Fruit fly (Drosophila melanogaster): ENCODE measurements around the gene Pgant4.
A peak's percentile ranks its signal among the peaks of the same experiment; 100 is the strongest.

Pgant4 gene

dm6 chr2L:3445655-3446054, 26.7 kb upstream of the Pgant4 start, which contains the start of gene CG2772:
CG2772 (plus strand) TSS chr2L:3445992.
- TF ChIP-seq Snoo (tag; optimal IDR thresholded peaks at IDR 0.05) = no peak
- no peak for TF ChIP-seq EcR (GFP tag; optimal IDR thresholded peaks at IDR 0.05)
- TF ChIP-seq CG10348 (GFP tag; IDR thresholded peaks at IDR 0.05) = no peak
- no peak for TF ChIP-seq rn (GFP tag; IDR thresholded peaks at IDR 0.05)
- no peak for TF ChIP-seq CG8301 (tag; optimal IDR thresholded peaks at IDR 0.05)
- no peak for TF ChIP-seq CG15710 (tag; optimal IDR thresholded peaks at IDR 0.05)
- TF ChIP-seq CG14655 (GFP tag; optimal IDR thresholded peaks at IDR 0.05) = no peak
- TF ChIP-seq CG13204 (GFP tag; optimal IDR thresholded peaks at IDR 0.05) = no peak
- no peak for TF ChIP-seq fd96Ca (GFP tag; IDR thresholded peaks at IDR 0.05)
- no peak for TF ChIP-seq Ets98B (GFP tag; IDR thresholded peaks at IDR 0.05)
- TF ChIP-seq CG9948 (tag; optimal IDR thresholded peaks at IDR 0.05) = no peak
- no peak for TF ChIP-seq CG12605 (GFP tag; IDR thresholded peaks at IDR 0.05)
- no peak for TF ChIP-seq CG4496 (GFP tag; IDR thresholded peaks at IDR 0.05)
- TF ChIP-seq CG32121 (GFP tag; IDR thresholded peaks at IDR 0.05) = no peak
- no peak for TF ChIP-seq CG17806 (tag; optimal IDR thresholded peaks at IDR 0.05)

- no peak for TF ChIP-seq CG4496 (GFP tag; IDR thresholded peaks at IDR 0.05)
- TF ChIP-seq CG8301 (tag; optimal IDR thresholded peaks at IDR 0.05) = no peak
- TF ChIP-seq CG10348 (GFP tag; IDR thresholded peaks at IDR 0.05) = no peak
- no peak for TF ChIP-seq Ets98B (GFP tag; IDR thresholded peaks at IDR 0.05)
- TF ChIP-seq Pif1A (GFP tag; optimal IDR thresholded peaks at IDR 0.05) = no peak
- no peak for TF ChIP-seq CG17806 (tag; optimal IDR thresholded peaks at IDR 0.05)
These were observed 22.7 kb upstream of the Pgant4 start, which contains the start of gene Snx1 for dm6 chr2L:3449555-3450320. Snx1 (plus strand) TSS chr2L:3449683.

- TF ChIP-seq rn (GFP tag; IDR thresholded peaks at IDR 0.05) (no peak), D1 (tag; optimal IDR thresholded peaks at IDR 0.05) (no peak), fd96Ca (GFP tag; IDR thresholded peaks at IDR 0.05) (no peak), CG34367 (tag; optimal IDR thresholded peaks at IDR 0.05) (no peak), Ets98B (GFP tag; IDR thresholded peaks at IDR 0.05) (no peak), CG10348 (GFP tag; IDR thresholded peaks at IDR 0.05) (no peak), EcR (GFP tag; optimal IDR thresholded peaks at IDR 0.05) (no peak), CG4496 (GFP tag; IDR thresholded peaks at IDR 0.05) (no peak), Pif1A (GFP tag; optimal IDR thresholded peaks at IDR 0.05) (no peak), Snoo (tag; optimal IDR thresholded peaks at IDR 0.05) (no peak), CG9948 (tag; optimal IDR thresholded peaks at IDR 0.05) (no peak)
These were observed 20.1 kb upstream of the Pgant4 start, which contains the start of gene CG12795 for dm6 chr2L:3452286-3452685. CG12795 (plus strand) TSS chr2L:3452466.

- TF ChIP-seq EcR (GFP tag; optimal IDR thresholded peaks at IDR 0.05) (no peak), CG15710 (tag; optimal IDR thresholded peaks at IDR 0.05) (peak; percentile 73), Pif1B (GFP tag; optimal IDR thresholded peaks at IDR 0.05) (no peak), gl (tag; optimal IDR thresholded peaks at IDR 0.05) (no peak), CG32121 (GFP tag; IDR thresholded peaks at IDR 0.05) (peak; percentile 63), CG17806 (tag; optimal IDR thresholded peaks at IDR 0.05) (peak; percentile 48), fd96Ca (GFP tag; IDR thresholded peaks at IDR 0.05) (peak; percentile 59; the same call in 2 of the 3 replicates), CG9948 (tag; optimal IDR thresholded peaks at IDR 0.05) (peak; percentile 47), Snoo (tag; optimal IDR thresholded peaks at IDR 0.05) (peak; percentile 59), CG4496 (GFP tag; IDR thresholded peaks at IDR 0.05) (peak; percentile 55; the same call in 2 of the 3 replicates), rn (GFP tag; IDR thresholded peaks at IDR 0.05) (no peak)
These were observed 15.4 kb upstream of the Pgant4 start, which contains the start of the genes Cog3 and Sec5 for dm6 chr2L:3457007-3457406. Cog3 (minus strand) TSS chr2L:3457064. Sec5 (plus strand) TSS chr2L:3457302.

- TF ChIP-seq CG32121 (GFP tag; IDR thresholded peaks at IDR 0.05) (no peak), CG17806 (tag; optimal IDR thresholded peaks at IDR 0.05) (no peak), EcR (GFP tag; optimal IDR thresholded peaks at IDR 0.05) (no peak), Pif1B (GFP tag; optimal IDR thresholded peaks at IDR 0.05) (no peak), CG4496 (GFP tag; IDR thresholded peaks at IDR 0.05) (no peak), fd96Ca (GFP tag; IDR thresholded peaks at IDR 0.05) (no peak)
These were observed 10.6 kb upstream of the Pgant4 start, which contains the start of gene CG3246 for dm6 chr2L:3461760-3462159. CG3246 (minus strand) TSS chr2L:3461952.

DNA sequence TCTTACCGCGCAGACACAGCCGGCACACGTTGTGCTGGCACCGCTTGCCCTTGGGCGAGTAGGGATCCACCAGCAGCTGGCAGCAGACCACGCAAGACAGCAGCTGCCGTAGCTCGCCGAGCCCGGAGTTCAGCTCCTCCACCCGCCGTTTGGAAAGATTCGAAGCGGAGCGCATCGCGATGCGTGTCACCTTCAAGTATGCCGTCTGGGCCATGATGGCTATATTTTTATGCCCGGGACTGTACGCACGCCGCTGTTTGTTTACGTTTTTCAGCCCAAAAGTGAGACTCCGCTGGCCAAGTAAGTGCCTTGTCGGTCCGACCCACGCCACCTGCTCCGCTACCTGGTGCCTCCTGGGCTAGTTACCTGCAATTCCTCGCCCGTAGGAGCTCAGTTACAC, 7.0 kb upstream of the Pgant4 start:
- no peak for TF ChIP-seq Pif1A (GFP tag; optimal IDR thresholded peaks at IDR 0.05)
- TF ChIP-seq fd96Ca (GFP tag; IDR thresholded peaks at IDR 0.05) = peak; percentile 56; the same call in 1 of the 3 replicates

DNA sequence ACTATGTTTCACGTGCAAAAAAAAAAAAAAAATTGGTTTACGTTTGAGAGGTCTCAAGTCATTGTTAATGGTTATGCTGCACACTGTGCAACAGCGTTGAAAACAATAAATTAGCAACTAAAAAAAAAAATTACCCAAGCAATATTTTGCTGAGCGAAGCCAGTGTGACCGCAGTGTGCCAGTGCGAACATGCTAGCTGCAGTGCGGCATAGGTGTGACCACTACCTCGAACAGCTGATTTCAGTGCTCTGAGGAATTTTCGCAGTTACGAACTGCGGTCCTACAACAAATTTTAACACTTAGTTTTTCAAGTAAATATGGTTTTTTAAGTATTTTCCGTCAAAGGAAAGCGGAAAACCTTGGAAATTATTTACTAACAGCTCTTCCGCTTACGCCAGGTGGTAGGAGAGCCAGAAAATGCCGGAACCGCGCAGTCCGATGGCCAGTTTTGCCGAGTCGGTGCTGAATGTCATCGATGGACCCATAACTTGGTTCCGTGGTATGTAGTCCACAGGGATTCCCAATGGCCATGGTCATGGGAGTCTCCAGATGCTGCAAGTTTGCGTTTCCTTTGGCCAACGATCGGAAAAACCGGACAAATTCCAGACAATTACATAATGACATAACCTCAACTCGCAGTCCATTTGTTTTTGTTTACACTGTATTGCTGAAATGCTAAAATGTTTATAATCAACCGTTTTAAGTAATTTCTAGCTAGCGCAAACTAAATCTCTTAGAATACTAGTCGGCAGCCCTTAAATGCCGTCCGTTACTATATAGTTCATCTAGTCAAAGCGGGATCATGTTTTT, 6.3 kb upstream of the Pgant4 start, which contains the start of the genes msl-2 and ND-PDSW:
msl-2 (minus strand) TSS at position 195 of the 810 bp plus-strand sequence.
ND-PDSW (plus strand) TSS at position 240 of the 810 bp plus-strand sequence.
- TF ChIP-seq Ets98B (GFP tag; IDR thresholded peaks at IDR 0.05) = no peak
- no peak for TF ChIP-seq CG32121 (GFP tag; IDR thresholded peaks at IDR 0.05)
- TF ChIP-seq CG10348 (GFP tag; IDR thresholded peaks at IDR 0.05) = no peak
- no peak for TF ChIP-seq CG4496 (GFP tag; IDR thresholded peaks at IDR 0.05)
- no peak for TF ChIP-seq CG8301 (tag; optimal IDR thresholded peaks at IDR 0.05)
- TF ChIP-seq CG13204 (GFP tag; optimal IDR thresholded peaks at IDR 0.05) = no peak
- TF ChIP-seq CG8159 (tag; optimal IDR thresholded peaks at IDR 0.05) = no peak
- TF ChIP-seq EcR (GFP tag; optimal IDR thresholded peaks at IDR 0.05) = no peak
- TF ChIP-seq Pif1A (GFP tag; optimal IDR thresholded peaks at IDR 0.05) = no peak
- no peak for TF ChIP-seq D1 (tag; optimal IDR thresholded peaks at IDR 0.05)
- no peak for TF ChIP-seq CG17806 (tag; optimal IDR thresholded peaks at IDR 0.05)

All from whole organism, pupa.